Fruit fly (Drosophila melanogaster) whole organism, embryonic: ENCODE data around the gene SerRS.

Experiments used
- Atf-2 ChIP-seq: fragments of 200-800 bp; sonication (Bioruptor generic); optimal IDR thresholded peaks from 2 replicates; lab custom pipeline; 2016; ENCODE audit warnings: missing biosample characterization, missing genetic modification characterization
- CG10209 ChIP-seq: fragments of 200-800 bp; sonication (Bioruptor generic); optimal IDR thresholded peaks from 3 replicates; lab custom pipeline; 2017; ENCODE audit warnings: missing biosample characterization, mild to moderate bottlenecking, missing genetic modification characterization, missing genetic modification reagents
- CG10654 ChIP-seq: fragments of 200-800 bp; sonication (Bioruptor generic); optimal IDR thresholded peaks from 2 replicates; lab custom pipeline; 2016; ENCODE audit warnings: missing biosample characterization, missing genetic modification characterization
- CG11695 ChIP-seq: fragments of 200-800 bp; sonication (Bioruptor generic); IDR thresholded peaks from 3 replicates; pipeline ENCODE4 v1.3.6; 2022; ENCODE audit warnings: missing biosample characterization, missing genetic modification characterization
- CG12769 ChIP-seq: fragments of 200-800 bp; sonication (Bioruptor generic); optimal IDR thresholded peaks from 2 replicates; lab custom pipeline; 2019; ENCODE audit warnings: missing biosample characterization, mild to moderate bottlenecking, missing genetic modification characterization, moderate library complexity
- CG14441 ChIP-seq: fragments of 200-800 bp; sonication (Bioruptor generic); IDR thresholded peaks from 2 replicates; pipeline ENCODE4 v1.3.6; 2022; ENCODE audit warnings: missing biosample characterization, missing genetic modification characterization
- CG14965 ChIP-seq: fragments of 200-800 bp; sonication (Bioruptor generic); optimal IDR thresholded peaks from 2 replicates; lab custom pipeline; 2016; ENCODE audit warnings: missing biosample characterization, missing genetic modification characterization, borderline replicate concordance
- CG16813 ChIP-seq: fragments of 200-800 bp; sonication (Bioruptor generic); IDR thresholded peaks from 3 replicates; pipeline ENCODE4 v1.3.6; 2022; ENCODE audit warnings: missing biosample characterization, missing genetic modification characterization; ENCODE audit not compliant: partially characterized antibody
- CG17612 ChIP-seq: fragments of 200-800 bp; sonication (Bioruptor generic); IDR thresholded peaks from 2 replicates; pipeline ENCODE4 v1.3.6; 2022; ENCODE audit warnings: missing biosample characterization, missing genetic modification characterization
- CG31388 ChIP-seq: fragments of 200-800 bp; sonication (Bioruptor generic); optimal IDR thresholded peaks from 2 replicates; lab custom pipeline; 2016; ENCODE audit warnings: missing biosample characterization, missing genetic modification characterization
- CG32772 ChIP-seq: fragments of 200-800 bp; sonication (Bioruptor generic); IDR thresholded peaks from 2 replicates; pipeline ENCODE4 v1.3.6; 2022; ENCODE audit warnings: missing biosample characterization, missing genetic modification characterization
- CG4328 ChIP-seq: fragments of 200-800 bp; sonication (Bioruptor generic); optimal IDR thresholded peaks from 3 replicates; lab custom pipeline; 2017; ENCODE audit warnings: missing biosample characterization, missing genetic modification reagents, missing genetic modification characterization
- CG4424 ChIP-seq: fragments of 200-800 bp; sonication (Bioruptor generic); optimal IDR thresholded peaks from 3 replicates; lab custom pipeline; 2016; ENCODE audit warnings: missing biosample characterization, missing genetic modification characterization
- CG6765 ChIP-seq: fragments of 200-800 bp; sonication (Bioruptor generic); optimal IDR thresholded peaks from 3 replicates; lab custom pipeline; 2017; ENCODE audit warnings: missing biosample characterization, mild to moderate bottlenecking, missing genetic modification characterization
- CG7839 ChIP-seq: fragments of 200-800 bp; sonication (Bioruptor generic); optimal IDR thresholded peaks from 3 replicates; lab custom pipeline; 2018; ENCODE audit warnings: missing biosample characterization, mild to moderate bottlenecking, missing genetic modification characterization, moderate library complexity
- CG9609 ChIP-seq: fragments of 200-800 bp; sonication (Bioruptor generic); optimal IDR thresholded peaks from 3 replicates; lab custom pipeline; 2016; ENCODE audit warnings: missing biosample characterization, missing genetic modification characterization
- CG9727 ChIP-seq: fragments of 200-800 bp; sonication (Bioruptor generic); optimal IDR thresholded peaks from 3 replicates; lab custom pipeline; 2017; ENCODE audit warnings: missing biosample characterization, mild to moderate bottlenecking, missing genetic modification characterization
- Camta ChIP-seq: fragments of 200-800 bp; sonication (Bioruptor generic); optimal IDR thresholded peaks from 2 replicates; lab custom pipeline; 2016; ENCODE audit warnings: missing biosample characterization, missing genetic modification characterization
- HHEX ChIP-seq: fragments of 200-800 bp; sonication (Bioruptor generic); optimal IDR thresholded peaks from 3 replicates; lab custom pipeline; 2017; ENCODE audit warnings: missing biosample characterization, mild to moderate bottlenecking, missing genetic modification characterization, missing genetic modification reagents
- Hand ChIP-seq: fragments of 200-800 bp; sonication (Bioruptor generic); optimal IDR thresholded peaks from 2 replicates; lab custom pipeline; 2017; ENCODE audit warnings: mild to moderate bottlenecking, missing biosample characterization, missing genetic modification reagents, missing genetic modification characterization
- Lhr ChIP-seq: fragments of 200-800 bp; sonication (Bioruptor generic); optimal IDR thresholded peaks from 3 replicates; lab custom pipeline; 2017; ENCODE audit warnings: mild to moderate bottlenecking, missing biosample characterization, missing genetic modification reagents, missing genetic modification characterization
- Mrtf ChIP-seq: fragments of 200-800 bp; sonication (Bioruptor generic); IDR thresholded peaks from 3 replicates; pipeline ENCODE4 v1.3.6; 2022; ENCODE audit warnings: missing biosample characterization, missing genetic modification characterization
- Nf-YC ChIP-seq: fragments of 200-800 bp; optimal IDR thresholded peaks from 3 replicates; lab custom pipeline; 2019; ENCODE audit warnings: missing biosample characterization, mild to moderate bottlenecking, missing genetic modification characterization, moderate library complexity
- Poxn ChIP-seq: fragments of 200-800 bp; sonication (Bioruptor generic); IDR thresholded peaks from 2 replicates; pipeline ENCODE4 v1.3.6; 2022; ENCODE audit warnings: missing biosample characterization, missing genetic modification characterization
- Rfx ChIP-seq: fragments of 200-800 bp; sonication (Bioruptor generic); IDR thresholded peaks from 2 replicates; pipeline ENCODE4 v1.3.6; 2022; ENCODE audit warnings: missing biosample characterization, missing genetic modification characterization
- Stat92E ChIP-seq, 3 experiments: fragments of >200 bp in 2 of 3; fragments of 200-800 bp in 1 of 3; sonication (Bioruptor generic) in 1 of 3; optimal IDR thresholded peaks; 2 replicates each; lab custom pipeline; 2017 to 2019; ENCODE audit warnings: missing biosample characterization in 3 of 3, missing genetic modification characterization in 3 of 3, mild to moderate bottlenecking in 1 of 3, moderate library complexity in 1 of 3
- abd-A ChIP-seq: fragments of 200-800 bp; sonication (Bioruptor generic); optimal IDR thresholded peaks from 3 replicates; lab custom pipeline; 2019; ENCODE audit warnings: missing biosample characterization, mild to moderate bottlenecking, missing genetic modification characterization, moderate library complexity
- ac ChIP-seq: fragments of 200-800 bp; sonication (Bioruptor generic); optimal IDR thresholded peaks from 3 replicates; lab custom pipeline; 2017; ENCODE audit warnings: missing biosample characterization, mild to moderate bottlenecking, missing genetic modification characterization
- bab2 ChIP-seq: fragments of 200-800 bp; sonication (Bioruptor generic); optimal IDR thresholded peaks from 2 replicates; lab custom pipeline; 2016; ENCODE audit warnings: missing biosample characterization, missing genetic modification characterization
- bcd ChIP-seq: fragments of 200-800 bp; sonication (Bioruptor generic); optimal IDR thresholded peaks from 2 replicates; lab custom pipeline; 2017; ENCODE audit warnings: missing biosample characterization, mild to moderate bottlenecking, missing genetic modification characterization
- bsh ChIP-seq, 2 experiments: fragments of 200-800 bp; sonication (Bioruptor generic); optimal IDR thresholded peaks; 2 replicates each; lab custom pipeline; 2017 to 2018; ENCODE audit warnings: mild to moderate bottlenecking in 2 of 2, missing biosample characterization in 2 of 2, missing genetic modification characterization in 2 of 2, moderate library complexity in 1 of 2
- cas ChIP-seq: fragments of 200-800 bp; sonication (Bioruptor generic); IDR thresholded peaks from 2 replicates; pipeline ENCODE4 v1.3.6; 2022; ENCODE audit warnings: missing biosample characterization, missing genetic modification characterization
- cg ChIP-seq: fragments of 200-800 bp; sonication (Bioruptor generic); optimal IDR thresholded peaks from 3 replicates; lab custom pipeline; 2019; ENCODE audit warnings: missing biosample characterization, mild to moderate bottlenecking, missing genetic modification characterization, moderate library complexity
- croc ChIP-seq: fragments of 200-800 bp; sonication (Bioruptor generic); conservative IDR thresholded peaks from 3 replicates; pipeline ENCODE4 v1.3.6; 2022; ENCODE audit warnings: missing biosample characterization, missing genetic modification characterization
- dati ChIP-seq: fragments of 200-800 bp; sonication (Bioruptor generic); IDR thresholded peaks from 2 replicates; pipeline ENCODE4 v1.3.6; 2022; ENCODE audit warnings: missing biosample characterization, missing genetic modification characterization
- esg ChIP-seq: fragments of 200-800 bp; sonication (Bioruptor generic); conservative IDR thresholded peaks from 2 replicates; pipeline ENCODE4 v1.3.6; 2022; ENCODE audit warnings: missing biosample characterization, missing genetic modification characterization
- eve ChIP-seq, 2 experiments: fragments of >200 bp; optimal IDR thresholded peaks; 2 replicates each; lab custom pipeline; 2017; ENCODE audit warnings: missing biosample characterization in 2 of 2, missing genetic modification characterization in 2 of 2
- exex ChIP-seq: fragments of 200-800 bp; sonication (Bioruptor generic); optimal IDR thresholded peaks from 4 replicates; lab custom pipeline; 2018; ENCODE audit warnings: missing biosample characterization, mild to moderate bottlenecking, missing genetic modification characterization, moderate library complexity
- hb ChIP-seq: fragments of 200-800 bp; sonication (Bioruptor generic); IDR thresholded peaks from 3 replicates; pipeline ENCODE4 v1.3.6; 2022; ENCODE audit warnings: missing biosample characterization, missing genetic modification characterization; ENCODE audit not compliant: partially characterized antibody
- her ChIP-seq: fragments of 200-800 bp; sonication (Bioruptor generic); optimal IDR thresholded peaks from 2 replicates; lab custom pipeline; 2016; ENCODE audit warnings: missing biosample characterization, missing genetic modification characterization
- mirr ChIP-seq: fragments of 200-800 bp; sonication (Bioruptor generic); optimal IDR thresholded peaks from 3 replicates; lab custom pipeline; 2018; ENCODE audit warnings: missing biosample characterization, mild to moderate bottlenecking, missing genetic modification characterization
- nau ChIP-seq: fragments of 200-800 bp; sonication (Bioruptor generic); optimal IDR thresholded peaks from 3 replicates; lab custom pipeline; 2017; ENCODE audit warnings: missing biosample characterization, mild to moderate bottlenecking, missing genetic modification characterization, missing genetic modification reagents
- oc ChIP-seq: fragments of 200-800 bp; sonication (Bioruptor generic); optimal IDR thresholded peaks from 2 replicates; lab custom pipeline; 2018; ENCODE audit warnings: missing biosample characterization, mild to moderate bottlenecking, missing genetic modification characterization, moderate library complexity
- pan ChIP-seq, 4 experiments: fragments of >200 bp in 3 of 4; fragments of 200-800 bp in 1 of 4; sonication (Bioruptor generic) in 1 of 4; optimal IDR thresholded peaks in 3 of 4; IDR thresholded peaks in 1 of 4; 2 replicates each; pipeline versions ENCODE4 v1.3.6 to Lab custom; 2017 to 2022; ENCODE audit warnings: missing biosample characterization in 2 of 4, missing genetic modification characterization in 2 of 4, mixed read lengths in 1 of 4
- ranshi ChIP-seq: fragments of 200-800 bp; sonication (Bioruptor generic); IDR thresholded peaks from 2 replicates; pipeline ENCODE4 v1.3.6; 2022; ENCODE audit warnings: missing biosample characterization, missing genetic modification characterization
- scrt ChIP-seq: fragments of 200-800 bp; sonication (Bioruptor generic); optimal IDR thresholded peaks from 2 replicates; lab custom pipeline; 2018; ENCODE audit warnings: missing biosample characterization, mild to moderate bottlenecking, missing genetic modification characterization, moderate library complexity
- sna ChIP-seq: fragments of 200-800 bp; sonication (Bioruptor generic); IDR thresholded peaks from 2 replicates; pipeline ENCODE4 v1.3.6; 2022; ENCODE audit warnings: missing biosample characterization, missing genetic modification characterization; ENCODE audit not compliant: partially characterized antibody
- zfh1 ChIP-seq: fragments of 200-800 bp; sonication (Bioruptor generic); IDR thresholded peaks from 3 replicates; pipeline ENCODE4 v1.3.6; 2022; ENCODE audit warnings: missing biosample characterization, missing genetic modification characterization

Gene SerRS

dm6 chr2L:3057951-3058771 is 21.0 kb upstream of the SerRS start (continued):
- no peak for TF ChIP-seq pan (optimal IDR thresholded peaks at IDR 0.05; lab: Kevin White, UChicago)
- no peak for TF ChIP-seq pan (GFP tag; optimal IDR thresholded peaks at IDR 0.05 in 1 of 2, IDR thresholded peaks at IDR 0.05 in 1 of 2)
- TF ChIP-seq Lhr (GFP tag; lab: Kevin White, UChicago), result no peak
- no peak for TF ChIP-seq dati (GFP tag; lab: Robert Waterston, UW)
- TF ChIP-seq CG14441 (GFP tag; lab: Robert Waterston, UW), result no peak
- no peak for TF ChIP-seq nau
- no peak for TF ChIP-seq CG14965 (GFP tag; lab: Kevin White, UChicago)
- no peak for TF ChIP-seq Nf-YC
- peak; percentile 94 for TF ChIP-seq mirr (GFP tag; lab: Kevin White, UChicago)
- TF ChIP-seq CG9727 (GFP tag; lab: Kevin White, UChicago), result no peak
- no peak for TF ChIP-seq sna (GFP tag; lab: Robert Waterston, UW)
- TF ChIP-seq Hand (GFP tag; lab: Kevin White, UChicago), result no peak
- TF ChIP-seq Mrtf (GFP tag; lab: Robert Waterston, UW), result no peak
- no peak for TF ChIP-seq esg (GFP tag; lab: Robert Waterston, UW)
- TF ChIP-seq Rfx (GFP tag; lab: Robert Waterston, UW), result no peak
- no peak for TF ChIP-seq Atf-2 (GFP tag; lab: Kevin White, UChicago)
- TF ChIP-seq bab2 (GFP tag; lab: Kevin White, UChicago), result no peak
- no peak for TF ChIP-seq zfh1 (GFP tag; lab: Robert Waterston, UW)
- TF ChIP-seq bsh (GFP tag; optimal IDR thresholded peaks at IDR 0.05; lab: Kevin White, UChicago), result no peak
- TF ChIP-seq Stat92E (GFP tag; optimal IDR thresholded peaks at IDR 0.05; lab: Kevin White, UChicago), result no peak
- no peak for TF ChIP-seq CG10209
- TF ChIP-seq cg (GFP tag; lab: Kevin White, UChicago), result peak; percentile 41
- TF ChIP-seq CG12769 (tag; lab: Kevin White, UChicago), result peak; percentile 32
- TF ChIP-seq ranshi (GFP tag; lab: Robert Waterston, UW), result no peak
- peak; percentile 41 for TF ChIP-seq CG4328 (GFP tag; lab: Kevin White, UChicago)
- no peak for TF ChIP-seq eve (GFP tag; optimal IDR thresholded peaks at IDR 0.05; lab: Kevin White, UChicago)
- no peak for TF ChIP-seq scrt (GFP tag; lab: Kevin White, UChicago)
- TF ChIP-seq CG32772, result no peak
- no peak for TF ChIP-seq cas
- no peak for TF ChIP-seq CG31388
- TF ChIP-seq CG4424 (GFP tag; lab: Kevin White, UChicago), result no peak
- TF ChIP-seq exex (tag; lab: Kevin White, UChicago), result peak; percentile 97
- TF ChIP-seq oc (tag; lab: Kevin White, UChicago), result no peak
- no peak for TF ChIP-seq Poxn (GFP tag; lab: Robert Waterston, UW)
- TF ChIP-seq bcd (GFP tag; lab: Kevin White, UChicago), result no peak
- no peak for TF ChIP-seq CG10654 (GFP tag; lab: Kevin White, UChicago)
- no peak for TF ChIP-seq CG6765 (GFP tag; lab: Kevin White, UChicago)
- no peak for TF ChIP-seq Camta
- no peak for TF ChIP-seq CG17612 (GFP tag; lab: Robert Waterston, UW)
- no peak for TF ChIP-seq CG11695
- no peak for TF ChIP-seq CG9609 (GFP tag; lab: Kevin White, UChicago)
- TF ChIP-seq her (GFP tag; lab: Kevin White, UChicago), result no peak
- no peak for TF ChIP-seq CG7839
- TF ChIP-seq HHEX (GFP tag; lab: Kevin White, UChicago), result peak; percentile 33
- no peak for TF ChIP-seq ac (GFP tag; lab: Kevin White, UChicago)
- no peak for TF ChIP-seq croc (GFP tag; lab: Robert Waterston, UW)
- no peak for TF ChIP-seq abd-A
- no peak for TF ChIP-seq hb (GFP tag; lab: Robert Waterston, UW)
- TF ChIP-seq CG16813 (GFP tag; lab: Robert Waterston, UW), result no peak
